Worm (Caenorhabditis elegans) whole organism, late embryonic: ENCODE measurements around the gene unc-129.

Experiments used
- T23F11.4 ChIP-seq: fragments of 200-800 bp; sonication (Bioruptor generic); optimal IDR thresholded peaks from 2 replicates; lab custom pipeline; 2018; ENCODE audit warnings: mild to moderate bottlenecking, missing genetic modification characterization, missing compliant biosample characterization
- ets-4 ChIP-seq: sonication (generic microtip); optimal IDR thresholded peaks from 2 replicates; lab custom pipeline; 2016; ENCODE audit warnings: missing genetic modification characterization, missing compliant biosample characterization
- fkh-10 ChIP-seq: fragments of 150-350 bp; optimal IDR thresholded peaks from 2 replicates; lab custom pipeline; 2014; ENCODE audit warnings: missing biosample characterization, missing genetic modification reagents, missing genetic modification characterization
- fkh-6 ChIP-seq: sonication (generic microtip); optimal IDR thresholded peaks from 2 replicates; lab custom pipeline; 2016; ENCODE audit warnings: missing genetic modification characterization, missing compliant biosample characterization
- hlh-15 ChIP-seq: sonication (generic microtip); optimal IDR thresholded peaks from 2 replicates; lab custom pipeline; 2016; ENCODE audit warnings: missing genetic modification characterization, missing compliant biosample characterization
- hlh-6 ChIP-seq: sonication (generic microtip); optimal IDR thresholded peaks from 2 replicates; lab custom pipeline; 2016; ENCODE audit warnings: missing genotype, missing genetic modification characterization, missing compliant biosample characterization
- nhr-11 ChIP-seq: fragments of 150-350 bp; optimal IDR thresholded peaks from 2 replicates; lab custom pipeline; 2014; ENCODE audit warnings: missing biosample characterization, missing genetic modification characterization
- pag-3 ChIP-seq: sonication (generic microtip); optimal IDR thresholded peaks from 2 replicates; lab custom pipeline; 2016; ENCODE audit warnings: missing compliant biosample characterization, missing genetic modification characterization, borderline replicate concordance
- pat-9 ChIP-seq: fragments of 200-800 bp; sonication (Bioruptor generic); optimal IDR thresholded peaks from 2 replicates; lab custom pipeline; 2018; ENCODE audit warnings: mild to moderate bottlenecking, missing genetic modification characterization, moderate library complexity, missing compliant biosample characterization
- pax-1 ChIP-seq: fragments of 150-350 bp; optimal IDR thresholded peaks from 2 replicates; lab custom pipeline; 2014; ENCODE audit warnings: missing biosample characterization, missing genetic modification characterization
- pha-4 ChIP-seq: fragments of 150-350 bp; optimal IDR thresholded peaks from 2 replicates; lab custom pipeline; 2018; ENCODE audit warnings: missing biosample characterization, missing genetic modification reagents, missing genetic modification characterization
- sox-2 ChIP-seq: fragments of 200-800 bp; sonication (Bioruptor generic); IDR thresholded peaks from 2 replicates; pipeline ENCODE4 v1.3.6; 2022; ENCODE audit warnings: missing genetic modification reagents, missing genetic modification characterization, missing compliant biosample characterization
- sox-4 ChIP-seq: sonication (generic microtip); optimal IDR thresholded peaks from 2 replicates; lab custom pipeline; 2017; ENCODE audit warnings: mild to moderate bottlenecking, missing genetic modification characterization, inconsistent platforms, missing compliant biosample characterization

DNA sequence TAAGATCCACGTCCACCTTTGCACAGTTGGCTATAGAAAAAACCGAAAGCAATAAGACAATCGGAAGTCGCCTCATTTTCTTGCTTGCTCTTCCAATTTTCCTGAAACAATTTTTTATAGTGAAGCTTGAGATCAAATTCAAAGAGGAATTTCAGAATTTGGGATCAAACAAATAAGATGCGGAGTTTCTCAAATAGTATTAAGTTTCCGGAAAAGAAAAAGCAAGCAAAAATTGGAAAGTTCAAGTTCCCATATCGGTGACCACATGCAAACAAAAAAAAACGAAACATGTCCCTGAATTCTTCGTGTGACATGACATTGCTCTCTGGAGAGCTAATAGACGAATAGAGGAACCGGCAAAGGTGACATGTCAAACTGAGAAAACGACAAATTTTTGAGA lies at the start of gene unc-129:
- TF ChIP-seq fkh-10 (GFP tag; lab: Kevin White, UChicago) (no peak), sox-2 (GFP tag; lab: Robert Waterston, UW) (no peak), ets-4 (no peak), T23F11.4 (no peak), pag-3 (tag; lab: Kevin White, UChicago) (no peak), hlh-6 (no peak), nhr-11 (tag; lab: Kevin White, UChicago) (no peak), hlh-15 (no peak), pat-9 (tag; lab: Kevin White, UChicago) (no peak), sox-4 (no peak), pax-1 (tag; lab: Kevin White, UChicago) (no peak), fkh-6 (tag; lab: Kevin White, UChicago) (no peak), pha-4 (tag; lab: Kevin White, UChicago) (no peak)
